Worm (Caenorhabditis elegans) whole organism, L2 larva: ENCODE measurements around the gene Y23B4A.1.

Experiments used
- ZK546.5 ChIP-seq: sonication (generic microtip); optimal IDR thresholded peaks from 2 replicates; lab custom pipeline; 2017; ENCODE audit warnings: missing biosample characterization, missing genetic modification characterization
- fos-1 ChIP-seq: fragments of 150-350 bp; optimal IDR thresholded peaks from 2 replicates; lab custom pipeline; 2014; ENCODE audit warnings: missing biosample characterization, missing genetic modification characterization
- lin-13 ChIP-seq: fragments of 150-350 bp; optimal IDR thresholded peaks from 2 replicates; lab custom pipeline; 2014; ENCODE audit warnings: missing biosample characterization, missing genetic modification reagents, missing genetic modification characterization
- nhr-10 ChIP-seq: sonication (generic microtip); optimal IDR thresholded peaks from 2 replicates; lab custom pipeline; 2017; ENCODE audit warnings: missing biosample characterization, missing genetic modification characterization
- nhr-12 ChIP-seq: fragments of 150-350 bp; optimal IDR thresholded peaks from 2 replicates; lab custom pipeline; 2014; ENCODE audit warnings: missing biosample characterization, missing genetic modification characterization
- nhr-129 ChIP-seq: fragments of 150-350 bp; optimal IDR thresholded peaks from 2 replicates; lab custom pipeline; 2014; ENCODE audit warnings: missing biosample characterization, missing genetic modification characterization
- nhr-23 ChIP-seq: fragments of 150-350 bp; optimal IDR thresholded peaks from 2 replicates; lab custom pipeline; 2014; ENCODE audit warnings: missing biosample characterization, missing genetic modification reagents, missing genetic modification characterization
- nhr-77 ChIP-seq: fragments of 150-350 bp; optimal IDR thresholded peaks from 2 replicates; lab custom pipeline; 2014; ENCODE audit warnings: missing biosample characterization, missing genetic modification characterization
- skn-1 ChIP-seq: sonication (generic microtip); optimal IDR thresholded peaks from 2 replicates; lab custom pipeline; 2017; ENCODE audit warnings: missing biosample characterization, missing genetic modification characterization
- snpc-4 ChIP-seq: fragments of 150-350 bp; optimal IDR thresholded peaks from 2 replicates; lab custom pipeline; 2014; ENCODE audit warnings: missing biosample characterization, missing genetic modification characterization
- unc-39 ChIP-seq: fragments of 150-350 bp; optimal IDR thresholded peaks from 2 replicates; lab custom pipeline; 2014; ENCODE audit warnings: missing biosample characterization, missing genetic modification characterization
- zag-1 ChIP-seq: fragments of 150-350 bp; optimal IDR thresholded peaks from 2 replicates; lab custom pipeline; 2014; ENCODE audit warnings: missing biosample characterization, missing genetic modification characterization
- ztf-4 ChIP-seq: fragments of 150-350 bp; optimal IDR thresholded peaks from 2 replicates; lab custom pipeline; 2014; ENCODE audit warnings: missing biosample characterization, missing genetic modification characterization

DNA sequence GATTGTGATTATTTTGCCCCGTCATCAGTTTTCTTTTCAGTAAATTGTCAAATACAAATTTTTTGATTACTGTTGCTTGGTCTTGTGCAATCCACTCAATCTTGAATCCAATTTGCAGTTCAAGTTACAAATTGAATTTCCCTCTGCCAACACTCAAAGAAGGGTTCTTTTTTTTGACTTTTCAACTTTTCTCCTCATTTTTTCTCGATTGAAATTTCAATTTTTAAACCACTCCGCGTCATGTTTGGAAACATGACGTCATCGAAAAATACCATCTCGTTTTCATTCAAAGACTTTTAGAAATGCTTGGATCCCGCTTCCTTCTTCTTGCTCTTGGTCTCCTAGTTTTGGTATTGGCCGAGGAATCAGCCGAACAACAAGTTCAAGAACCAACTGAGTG, 31.6 kb downstream of the Y23B4A.1 start, which contains the start of gene flp-7:
- TF ChIP-seq ztf-4 (tag; lab: Kevin White, UChicago) (no peak), nhr-129 (tag; lab: Kevin White, UChicago) (no peak), ZK546.5 (tag; lab: Kevin White, UChicago) (no peak), unc-39 (tag; lab: Kevin White, UChicago) (no peak), zag-1 (no peak), nhr-23 (tag; lab: Kevin White, UChicago) (no peak), skn-1 (tag; lab: Kevin White, UChicago) (no peak), nhr-12 (tag; lab: Kevin White, UChicago) (no peak), nhr-10 (tag; lab: Kevin White, UChicago) (no peak), nhr-77 (no peak), fos-1 (no peak), lin-13 (GFP tag; lab: Kevin White, UChicago) (no peak), snpc-4 (tag; lab: Kevin White, UChicago) (no peak)
